Worm (Caenorhabditis elegans): ENCODE results near the gene Y45G5AM.5.

Y45G5AM.5 gene

DNA sequence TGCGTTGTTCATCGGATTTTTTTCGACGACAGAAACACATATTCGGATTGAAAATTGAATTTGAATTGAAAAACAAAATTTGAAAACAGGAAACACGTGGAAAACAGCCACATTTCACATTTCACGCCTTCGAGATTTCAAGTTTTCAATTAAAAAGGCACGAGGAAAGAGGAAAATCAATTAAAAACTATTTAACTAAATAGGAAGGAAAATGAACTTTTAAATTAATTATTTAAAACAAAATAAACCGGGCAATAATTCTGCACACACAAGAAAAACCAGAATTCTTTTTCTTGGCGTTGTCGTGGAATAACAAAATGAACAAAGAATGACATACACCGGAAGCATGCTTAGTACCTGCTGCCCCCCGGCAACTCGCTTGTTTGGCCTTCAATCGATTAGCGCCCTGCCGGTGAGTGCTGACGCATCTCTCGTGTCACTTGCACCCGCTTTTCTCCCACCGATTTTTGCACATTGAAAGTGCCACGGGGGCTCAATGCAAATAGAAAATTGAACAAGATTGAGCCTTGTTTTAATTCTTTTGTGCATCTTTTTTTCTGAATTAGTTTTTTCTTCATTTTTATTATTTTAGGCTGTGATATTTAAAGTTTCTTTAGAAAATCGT lies 34.5 kb downstream of the Y45G5AM.5 start, which contains the start of gene Y45G5AM.9:
TSS of gene Y45G5AM.9 (minus strand) at position 51 of the 625 bp plus-strand sequence.
- TF ChIP-seq unc-62 (GFP tag; optimal IDR thresholded peaks at IDR 0.05), result no peak

DNA sequence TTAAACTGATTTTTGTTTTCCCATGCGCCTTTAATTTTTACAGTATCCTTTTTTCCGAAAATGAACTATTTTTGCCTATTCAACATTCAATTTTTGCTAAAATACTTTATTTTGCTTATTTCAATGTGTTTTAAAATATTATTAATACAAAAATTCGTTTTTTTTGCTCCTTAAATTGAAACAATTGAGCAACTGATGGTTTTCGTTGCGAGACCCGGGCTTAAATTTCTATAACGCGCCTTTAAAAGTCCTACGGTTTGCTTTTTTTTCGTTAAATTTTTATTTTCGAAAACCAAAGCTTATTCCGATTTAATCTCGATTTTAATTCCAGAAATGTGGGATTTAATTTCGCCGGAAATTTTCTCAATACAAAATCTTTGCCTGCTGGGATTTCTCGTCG lies 35.1 kb downstream of the Y45G5AM.5 start, which contains the start of gene algn-5:
TSS of gene algn-5 (plus strand) at position 295 of the 400 bp plus-strand sequence.
- no peak for TF ChIP-seq unc-62 (GFP tag; optimal IDR thresholded peaks at IDR 0.05)

DNA sequence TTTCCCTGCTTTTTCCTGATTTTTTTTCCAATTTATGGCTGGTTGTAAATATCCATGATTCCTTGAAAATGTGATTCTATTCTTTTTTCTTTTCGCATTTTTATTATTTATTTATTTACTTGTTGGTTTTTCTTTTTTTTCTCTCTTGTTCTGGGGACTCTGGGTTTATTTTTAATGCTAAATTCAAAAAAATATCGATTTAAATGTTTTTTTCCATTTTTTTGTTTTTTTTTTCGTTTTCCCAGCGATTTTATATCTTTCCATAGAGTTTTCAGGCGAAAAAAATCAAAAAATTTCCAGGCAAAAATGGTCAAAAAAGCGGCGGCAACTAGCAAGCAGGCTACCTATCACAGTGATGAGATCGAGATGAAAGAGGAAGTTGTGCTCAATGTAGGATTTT lies 39.0 kb downstream of the Y45G5AM.5 start, which contains the start of gene rpac-40:
TSS of gene rpac-40 (plus strand) at position 301 of the 400 bp plus-strand sequence.
- no peak for TF ChIP-seq unc-62 (GFP tag; optimal IDR thresholded peaks at IDR 0.05)

DNA sequence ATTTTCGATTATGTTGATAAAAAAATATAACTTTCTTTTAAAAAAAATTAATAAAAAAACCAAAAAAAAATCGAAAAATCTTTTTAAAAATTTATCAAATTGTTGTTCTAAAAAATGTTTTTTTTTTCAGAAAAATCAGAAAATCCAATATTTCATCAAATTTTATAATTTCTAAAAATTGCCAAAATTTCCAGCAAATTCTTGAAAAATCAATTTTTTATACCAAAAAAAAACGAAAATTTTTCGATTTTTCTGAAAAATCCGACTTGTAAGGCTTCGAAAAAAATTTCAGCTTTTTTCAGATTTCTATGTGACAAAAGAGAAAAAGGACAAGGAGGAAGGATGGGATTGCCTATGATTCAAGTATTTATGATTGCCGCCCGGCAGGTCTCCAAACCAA lies 44.2 kb downstream of the Y45G5AM.5 start, which contains the start of gene H43I07.1:
TSS of gene H43I07.1 (plus strand) at position 301 of the 400 bp plus-strand sequence.
- TF ChIP-seq unc-62 (GFP tag; optimal IDR thresholded peaks at IDR 0.05), result no peak
